Worm (Caenorhabditis elegans) whole organism, L2 larva: ENCODE data around the gene AH6.17.

ENCODE experiments used
- C34F6.9 ChIP-seq: fragments of 150-350 bp; optimal IDR thresholded peaks from 2 replicates; lab custom pipeline; 2014; ENCODE audit warnings: missing biosample characterization, missing genetic modification characterization
- F13H6.1 ChIP-seq: sonication (generic microtip); optimal IDR thresholded peaks from 2 replicates; lab custom pipeline; 2016; ENCODE audit warnings: missing genetic modification characterization, missing compliant biosample characterization
- R02D3.7 ChIP-seq: fragments of 150-350 bp; optimal IDR thresholded peaks from 2 replicates; lab custom pipeline; 2014; ENCODE audit warnings: missing biosample characterization, missing genetic modification characterization
- Y55F3AM.14 ChIP-seq: fragments of 200-800 bp; sonication (Bioruptor generic); optimal IDR thresholded peaks from 2 replicates; lab custom pipeline; 2018; ENCODE audit warnings: mild to moderate bottlenecking, missing genetic modification characterization, missing compliant biosample characterization
- ZK546.5 ChIP-seq: sonication (generic microtip); optimal IDR thresholded peaks from 2 replicates; lab custom pipeline; 2017; ENCODE audit warnings: missing biosample characterization, missing genetic modification characterization
- aly-2 ChIP-seq: fragments of 150-350 bp; optimal IDR thresholded peaks from 2 replicates; lab custom pipeline; 2014; ENCODE audit warnings: missing biosample characterization, missing genetic modification characterization
- ama-1 ChIP-seq: fragments of 150-350 bp; optimal IDR thresholded peaks from 2 replicates; lab custom pipeline; 2018; ENCODE audit warnings: inconsistent platforms
- blmp-1 ChIP-seq: sonication (generic microtip); optimal IDR thresholded peaks from 2 replicates; lab custom pipeline; 2017; ENCODE audit warnings: missing genetic modification characterization, mild to moderate bottlenecking, missing compliant biosample characterization, antibody characterized with exemption, moderate library complexity; ENCODE audit not compliant: insufficient read depth
- ceh-16 ChIP-seq: fragments of 150-350 bp; optimal IDR thresholded peaks from 2 replicates; lab custom pipeline; 2014; ENCODE audit warnings: missing biosample characterization, missing genetic modification characterization
- ceh-82 ChIP-seq: fragments of 150-350 bp; optimal IDR thresholded peaks from 2 replicates; lab custom pipeline; 2014; ENCODE audit warnings: missing biosample characterization, missing genetic modification characterization
- egl-27 ChIP-seq: sonication (generic microtip); optimal IDR thresholded peaks from 3 replicates; lab custom pipeline; 2017; ENCODE audit warnings: missing biosample characterization, missing genetic modification reagents, missing genetic modification characterization
- elt-1 ChIP-seq: fragments of 150-350 bp; optimal IDR thresholded peaks from 2 replicates; lab custom pipeline; 2014; ENCODE audit warnings: missing biosample characterization, missing genetic modification characterization
- elt-3 ChIP-seq: sonication (generic microtip); optimal IDR thresholded peaks from 2 replicates; lab custom pipeline; 2017; ENCODE audit warnings: missing biosample characterization, missing genetic modification characterization
- fos-1 ChIP-seq: fragments of 150-350 bp; optimal IDR thresholded peaks from 2 replicates; lab custom pipeline; 2014; ENCODE audit warnings: missing biosample characterization, missing genetic modification characterization
- gmeb-1 ChIP-seq: fragments of 150-350 bp; optimal IDR thresholded peaks from 2 replicates; lab custom pipeline; 2014; ENCODE audit warnings: missing biosample characterization, missing genetic modification characterization
- lin-11 ChIP-seq: fragments of 150-350 bp; sonication (generic microtip); optimal IDR thresholded peaks from 2 replicates; lab custom pipeline; 2014; ENCODE audit warnings: missing biosample characterization, missing genetic modification characterization, inconsistent platforms, mixed read lengths
- lin-13 ChIP-seq: fragments of 150-350 bp; optimal IDR thresholded peaks from 2 replicates; lab custom pipeline; 2014; ENCODE audit warnings: missing biosample characterization, missing genetic modification reagents, missing genetic modification characterization
- lin-39 ChIP-seq: fragments of 150-350 bp; optimal IDR thresholded peaks from 2 replicates; lab custom pipeline; 2014; ENCODE audit warnings: missing biosample characterization, missing genetic modification reagents, missing genetic modification characterization
- lsy-2 ChIP-seq, 2 experiments: fragments of 150-350 bp in 1 of 2; sonication (generic microtip) in 1 of 2; optimal IDR thresholded peaks; 2 replicates each; lab custom pipeline; 2014 to 2017; ENCODE audit warnings: missing biosample characterization in 2 of 2, missing genetic modification characterization in 2 of 2
- mbf-1 ChIP-seq: sonication (generic microtip); optimal IDR thresholded peaks from 2 replicates; lab custom pipeline; 2017; ENCODE audit warnings: missing biosample characterization, missing genetic modification characterization
- mdl-1 ChIP-seq, 2 experiments: fragments of 150-350 bp in 1 of 2; sonication (generic microtip) in 1 of 2; optimal IDR thresholded peaks; 2 replicates each; lab custom pipeline; 2017; ENCODE audit warnings: missing biosample characterization in 2 of 2, missing genetic modification characterization in 2 of 2
- nhr-10 ChIP-seq: sonication (generic microtip); optimal IDR thresholded peaks from 2 replicates; lab custom pipeline; 2017; ENCODE audit warnings: missing biosample characterization, missing genetic modification characterization
- nhr-11 ChIP-seq: fragments of 150-350 bp; optimal IDR thresholded peaks from 2 replicates; lab custom pipeline; 2014; ENCODE audit warnings: missing biosample characterization, missing genetic modification characterization
- nhr-12 ChIP-seq: fragments of 150-350 bp; optimal IDR thresholded peaks from 2 replicates; lab custom pipeline; 2014; ENCODE audit warnings: missing biosample characterization, missing genetic modification characterization
- nhr-129 ChIP-seq: fragments of 150-350 bp; optimal IDR thresholded peaks from 2 replicates; lab custom pipeline; 2014; ENCODE audit warnings: missing biosample characterization, missing genetic modification characterization
- nhr-21 ChIP-seq: fragments of 150-350 bp; optimal IDR thresholded peaks from 2 replicates; lab custom pipeline; 2014; ENCODE audit warnings: missing biosample characterization, missing genetic modification characterization
- nhr-237 ChIP-seq: fragments of 150-350 bp; optimal IDR thresholded peaks from 2 replicates; lab custom pipeline; 2014; ENCODE audit warnings: missing biosample characterization, missing genetic modification characterization
- nhr-25 ChIP-seq: fragments of 150-350 bp; sonication (generic microtip); optimal IDR thresholded peaks from 3 replicates; lab custom pipeline; 2014; ENCODE audit warnings: missing biosample characterization, missing genetic modification characterization
- nhr-6 ChIP-seq: fragments of 150-350 bp; optimal IDR thresholded peaks from 2 replicates; lab custom pipeline; 2014; ENCODE audit warnings: missing biosample characterization, missing genetic modification characterization
- nhr-77 ChIP-seq: fragments of 150-350 bp; optimal IDR thresholded peaks from 2 replicates; lab custom pipeline; 2014; ENCODE audit warnings: missing biosample characterization, missing genetic modification characterization
- peb-1 ChIP-seq: fragments of 150-350 bp; optimal IDR thresholded peaks from 2 replicates; lab custom pipeline; 2014; ENCODE audit warnings: missing biosample characterization, missing genetic modification characterization
- sem-4 ChIP-seq: fragments of 150-350 bp; optimal IDR thresholded peaks from 2 replicates; lab custom pipeline; 2014; ENCODE audit warnings: missing biosample characterization, missing genetic modification reagents, missing genetic modification characterization
- skn-1 ChIP-seq: sonication (generic microtip); optimal IDR thresholded peaks from 2 replicates; lab custom pipeline; 2017; ENCODE audit warnings: missing biosample characterization, missing genetic modification characterization
- sma-3 ChIP-seq: sonication (generic microtip); optimal IDR thresholded peaks from 2 replicates; lab custom pipeline; 2016; ENCODE audit warnings: missing genetic modification reagents, missing genetic modification characterization, missing compliant biosample characterization
- sma-9 ChIP-seq, 2 experiments: fragments of 150-350 bp in 1 of 2; sonication (generic microtip) in 1 of 2; optimal IDR thresholded peaks; 2 replicates each; lab custom pipeline; 2014 to 2016; ENCODE audit warnings: missing genetic modification characterization in 2 of 2, mild to moderate bottlenecking in 1 of 2, missing biosample characterization in 1 of 2, missing compliant biosample characterization in 1 of 2, missing genetic modification reagents in 1 of 2, moderate library complexity in 1 of 2
- snpc-4 ChIP-seq: fragments of 150-350 bp; optimal IDR thresholded peaks from 2 replicates; lab custom pipeline; 2014; ENCODE audit warnings: missing biosample characterization, missing genetic modification characterization
- unc-39 ChIP-seq: fragments of 150-350 bp; optimal IDR thresholded peaks from 2 replicates; lab custom pipeline; 2014; ENCODE audit warnings: missing biosample characterization, missing genetic modification characterization
- unc-55 ChIP-seq: fragments of 150-350 bp; sonication (generic microtip); optimal IDR thresholded peaks from 3 replicates; lab custom pipeline; 2014; ENCODE audit warnings: missing biosample characterization, missing genetic modification reagents, missing genetic modification characterization
- unc-62 ChIP-seq: fragments of 150-350 bp; optimal IDR thresholded peaks from 2 replicates; lab custom pipeline; 2014; ENCODE audit warnings: missing biosample characterization, missing genetic modification reagents, missing genetic modification characterization
- zag-1 ChIP-seq: fragments of 150-350 bp; optimal IDR thresholded peaks from 2 replicates; lab custom pipeline; 2014; ENCODE audit warnings: missing biosample characterization, missing genetic modification characterization
- ztf-1 ChIP-seq: fragments of 200-800 bp; sonication (Bioruptor generic); conservative IDR thresholded peaks from 2 replicates; pipeline ENCODE4 v1.3.6; 2022; ENCODE audit warnings: missing genetic modification characterization, missing compliant biosample characterization
- ztf-11 ChIP-seq: sonication (generic microtip); optimal IDR thresholded peaks from 2 replicates; lab custom pipeline; 2017; ENCODE audit warnings: missing biosample characterization, missing genetic modification characterization
- ztf-4 ChIP-seq: fragments of 150-350 bp; optimal IDR thresholded peaks from 2 replicates; lab custom pipeline; 2014; ENCODE audit warnings: missing biosample characterization, missing genetic modification characterization

AH6.17 gene

DNA sequence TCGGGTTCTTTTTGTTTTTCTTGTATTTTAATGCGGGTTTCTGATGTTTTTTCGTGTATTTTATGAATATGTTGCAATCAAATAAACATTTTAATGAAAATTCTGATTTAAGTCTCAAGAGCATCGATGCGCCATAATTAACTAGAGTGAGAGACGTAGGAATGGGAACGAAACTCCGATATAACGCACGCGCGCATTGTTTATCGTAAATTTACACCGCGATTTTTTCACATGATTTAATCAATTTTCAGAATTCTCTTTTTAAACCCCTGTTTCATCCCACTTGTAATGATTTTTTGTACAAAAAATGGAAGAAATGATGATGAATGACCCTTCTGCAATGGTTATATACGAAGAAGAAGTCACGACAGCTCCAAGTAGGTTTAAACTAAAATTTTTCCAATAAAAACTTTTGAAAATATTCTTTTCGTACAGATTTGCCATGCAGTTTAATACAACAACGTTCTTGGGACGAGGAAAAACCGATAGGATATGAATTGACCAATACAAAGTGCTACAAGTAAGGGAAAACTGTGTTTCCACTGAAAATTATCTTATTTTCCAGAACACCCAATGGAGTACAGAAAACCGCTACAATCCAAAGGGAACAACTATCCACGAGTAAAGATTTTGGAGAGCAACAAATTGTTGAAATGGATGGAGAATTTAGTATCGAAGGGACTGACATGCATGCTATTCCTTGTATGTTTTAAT is 34.6 kb downstream of the AH6.17 start, which contains the start of gene zfp-2:
TSS of gene zfp-2 (plus strand) at position 214 of the 714 bp plus-strand sequence.
- TF ChIP-seq nhr-25 (tag; lab: Kevin White, UChicago) (peak; percentile 16), C34F6.9 (tag; lab: Kevin White, UChicago) (peak; percentile 40), zag-1 (tag; lab: Kevin White, UChicago) (no peak), R02D3.7 (peak; percentile 28), snpc-4 (tag; lab: Kevin White, UChicago) (no peak), nhr-129 (tag; lab: Kevin White, UChicago) (peak; percentile 13)

DNA sequence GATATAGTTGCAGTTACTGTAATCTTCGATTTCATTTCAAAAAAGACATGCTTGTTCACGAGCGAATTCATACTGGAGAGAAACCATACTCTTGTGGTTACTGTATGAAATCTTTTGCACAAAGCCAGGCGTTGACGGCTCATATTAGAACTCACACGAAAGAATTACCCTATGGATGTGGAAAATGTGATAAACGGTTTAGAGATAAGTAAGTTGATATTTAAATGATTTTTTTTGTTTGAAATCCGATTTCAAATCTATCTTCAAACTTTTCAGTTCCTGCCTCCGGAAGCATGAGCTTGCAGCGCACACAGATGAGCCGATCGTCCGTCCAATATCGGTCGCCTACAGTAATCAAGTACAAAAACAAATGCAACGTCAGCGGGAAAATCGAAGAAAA is 35.9 kb downstream of the AH6.17 start:
- TF ChIP-seq blmp-1 (tag; lab: Kevin White, UChicago) (no peak), unc-39 (tag; lab: Kevin White, UChicago) (no peak), nhr-11 (tag; lab: Kevin White, UChicago) (no peak), sem-4 (tag; lab: Kevin White, UChicago) (no peak), ceh-16 (tag; lab: Kevin White, UChicago) (no peak), nhr-77 (no peak), mdl-1 (tag; optimal IDR thresholded peaks at IDR 0.05; lab: Kevin White, UChicago) (no peak)

DNA sequence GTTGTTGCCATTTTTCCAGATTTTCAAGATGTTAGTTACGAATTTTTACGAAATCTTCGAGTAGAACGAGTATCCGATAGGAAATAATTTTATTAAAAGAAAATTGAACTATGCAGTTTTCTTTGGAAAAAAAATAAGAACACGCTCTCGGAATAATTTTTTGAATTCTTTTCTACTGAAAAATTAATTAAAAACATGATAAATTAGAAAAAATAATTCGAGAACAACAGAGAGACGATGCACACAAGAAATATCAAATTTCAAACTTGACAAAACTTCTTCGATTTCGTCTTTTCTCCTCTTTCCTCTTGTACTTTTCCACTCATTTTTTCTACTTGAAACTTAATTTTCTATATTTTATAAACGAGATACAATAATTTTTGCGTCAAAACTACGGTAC is 37.0 kb downstream of the AH6.17 start, which contains the start of gene F35H8.4:
TSS of gene F35H8.4 (minus strand) at position 101 of the 400 bp plus-strand sequence.
- TF ChIP-seq unc-39 (tag; lab: Kevin White, UChicago) (no peak), nhr-12 (no peak), Y55F3AM.14 (GFP tag; lab: Kevin White, UChicago) (no peak), gmeb-1 (tag; lab: Kevin White, UChicago) (no peak), nhr-237 (no peak), blmp-1 (tag; lab: Kevin White, UChicago) (no peak), lin-39 (tag; lab: Kevin White, UChicago) (no peak), mdl-1 (tag; optimal IDR thresholded peaks at IDR 0.05; lab: Kevin White, UChicago) (no peak), peb-1 (no peak), nhr-21 (tag; lab: Kevin White, UChicago) (no peak), egl-27 (tag; lab: Kevin White, UChicago) (no peak), lsy-2 (tag; optimal IDR thresholded peaks at IDR 0.05; lab: Kevin White, UChicago) (no peak), lin-11 (tag; lab: Kevin White, UChicago) (no peak), F13H6.1 (tag; lab: Kevin White, UChicago) (no peak), unc-55 (GFP tag; lab: Kevin White, UChicago) (no peak)

DNA sequence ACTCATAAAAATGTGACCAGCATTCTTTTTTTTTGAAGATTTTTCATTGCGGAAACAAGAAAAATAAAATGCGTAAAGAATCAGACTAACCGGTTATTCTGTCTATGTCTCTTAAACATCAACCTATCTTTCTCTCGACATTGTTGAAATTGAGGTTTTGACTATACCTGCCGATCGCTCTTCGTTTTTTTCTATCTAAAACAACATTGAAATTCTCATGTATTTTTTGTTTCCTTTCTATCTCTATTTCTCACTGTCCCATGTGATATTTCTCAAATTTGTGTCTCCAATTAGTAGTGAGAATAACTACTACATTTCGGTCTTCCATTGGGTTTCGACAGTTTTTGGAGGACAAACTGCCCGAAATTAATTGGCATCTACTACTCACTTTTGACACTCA is 37.9 kb downstream of the AH6.17 start:
- TF ChIP-seq ceh-82 (tag; lab: Kevin White, UChicago) (no peak), F13H6.1 (tag; lab: Kevin White, UChicago) (no peak), ztf-4 (tag; lab: Kevin White, UChicago) (no peak), sem-4 (tag; lab: Kevin White, UChicago) (no peak), unc-62 (GFP tag; lab: Kevin White, UChicago) (no peak), peb-1 (no peak), gmeb-1 (tag; lab: Kevin White, UChicago) (no peak), nhr-237 (no peak), ama-1 (lab: Kevin White, UChicago) (no peak), Y55F3AM.14 (GFP tag; lab: Kevin White, UChicago) (no peak), aly-2 (tag; lab: Kevin White, UChicago) (no peak), ztf-11 (tag; lab: Kevin White, UChicago) (no peak), mbf-1 (tag; lab: Kevin White, UChicago) (no peak), sma-3 (GFP tag; lab: Kevin White, UChicago) (no peak), elt-3 (tag; lab: Kevin White, UChicago) (no peak), lin-13 (GFP tag; lab: Kevin White, UChicago) (no peak), unc-55 (GFP tag; lab: Kevin White, UChicago) (no peak), lsy-2 (tag; optimal IDR thresholded peaks at IDR 0.05; lab: Kevin White, UChicago) (no peak), nhr-21 (tag; lab: Kevin White, UChicago) (no peak), lin-39 (tag; lab: Kevin White, UChicago) (no peak), sma-9 (GFP tag; optimal IDR thresholded peaks at IDR 0.05; lab: Kevin White, UChicago) (peak; percentile 43), sma-9 (tag; optimal IDR thresholded peaks at IDR 0.05; lab: Kevin White, UChicago) (no peak), R02D3.7 (no peak), zag-1 (tag; lab: Kevin White, UChicago) (no peak), lin-11 (tag; lab: Kevin White, UChicago) (no peak), egl-27 (tag; lab: Kevin White, UChicago) (no peak), ZK546.5 (tag; lab: Kevin White, UChicago) (no peak), nhr-11 (tag; lab: Kevin White, UChicago) (no peak), snpc-4 (tag; lab: Kevin White, UChicago) (no peak), ztf-1 (GFP tag; lab: Robert Waterston, UW) (no peak), mdl-1 (tag; optimal IDR thresholded peaks at IDR 0.05; lab: Kevin White, UChicago) (no peak), nhr-10 (tag; lab: Kevin White, UChicago) (no peak), elt-1 (tag; lab: Kevin White, UChicago) (no peak), ceh-16 (tag; lab: Kevin White, UChicago) (peak; percentile 18), nhr-25 (tag; lab: Kevin White, UChicago) (peak; percentile 76), nhr-6 (peak; percentile 44), fos-1 (tag; lab: Kevin White, UChicago) (no peak), skn-1 (tag; lab: Kevin White, UChicago) (no peak), blmp-1 (tag; lab: Kevin White, UChicago) (peak; percentile 55)
